Fruit fly (Drosophila melanogaster): Measurements from ENCODE around the gene CG8611.
A peak's percentile ranks its signal among the peaks of the same experiment; 100 is the strongest.

Gene CG8611

DNA sequence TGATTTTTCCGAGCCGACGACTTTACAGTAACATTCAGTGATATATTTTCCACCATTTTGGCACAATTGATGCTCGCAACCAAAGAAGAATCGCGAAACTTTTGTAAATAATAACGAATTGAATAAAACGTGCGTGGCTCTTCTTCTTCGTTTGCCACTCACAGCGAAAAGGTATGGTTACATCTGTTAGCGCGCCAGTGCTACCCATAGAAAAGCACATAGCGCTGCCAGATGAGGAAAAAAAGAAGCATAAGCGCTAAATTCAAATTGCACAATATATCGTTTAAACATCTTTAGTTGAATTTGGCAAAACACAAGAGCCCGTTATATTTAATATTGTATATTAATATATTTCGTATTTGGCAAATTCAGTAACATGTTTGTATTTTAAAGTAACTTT lies at the start of gene CG8611:
TSS of gene CG8611 (minus strand) at position 159 of the 400 bp plus-strand sequence.
- TF ChIP-seq CG3726 (GFP tag; IDR thresholded peaks at IDR 0.05), result no peak
- peak; percentile 37; the same call in 1 of the 3 replicates for TF ChIP-seq knrl (GFP tag; IDR thresholded peaks at IDR 0.05; ENCODE audit: partially characterized antibody)
- no peak for TF ChIP-seq Asciz (GFP tag; optimal IDR thresholded peaks at IDR 0.05)
- peak; percentile 78 for TF ChIP-seq CG3847 (GFP tag; IDR thresholded peaks at IDR 0.05)
- TF ChIP-seq twi (tag; optimal IDR thresholded peaks at IDR 0.05), result peak; percentile 54
- TF ChIP-seq fd102C (GFP tag; optimal IDR thresholded peaks at IDR 0.05), result no peak
- TF ChIP-seq cwo (GFP tag; optimal IDR thresholded peaks at IDR 0.05), result peak; percentile 52
- no peak for TF ChIP-seq eyg (GFP tag; optimal IDR thresholded peaks at IDR 0.05)
- TF ChIP-seq CG15479 (GFP tag; optimal IDR thresholded peaks at IDR 0.05), result peak; percentile 64
- no peak for TF ChIP-seq Doc3 (GFP tag; IDR thresholded peaks at IDR 0.05; ENCODE audit: partially characterized antibody)
- TF ChIP-seq lmd (GFP tag; IDR thresholded peaks at IDR 0.05), result no peak
- peak; percentile 60 for TF ChIP-seq CG1603 (tag; optimal IDR thresholded peaks at IDR 0.05)
- TF ChIP-seq cas (GFP tag; IDR thresholded peaks at IDR 0.05), result no peak
- peak; percentile 73 for TF ChIP-seq Med (GFP tag)
- TF ChIP-seq emc (GFP tag; optimal IDR thresholded peaks at IDR 0.05), result no peak
- no peak for TF ChIP-seq CG32772 (GFP tag; IDR thresholded peaks at IDR 0.05)
- TF ChIP-seq nmo (GFP tag; optimal IDR thresholded peaks at IDR 0.05), result peak; percentile 18
- no peak for TF ChIP-seq Fer1 (GFP tag; optimal IDR thresholded peaks at IDR 0.05)
- no peak for TF ChIP-seq sd (tag; optimal IDR thresholded peaks at IDR 0.05)
- TF ChIP-seq trem (tag; optimal IDR thresholded peaks at IDR 0.05), result peak; percentile 47
- TF ChIP-seq CG17912 (GFP tag; optimal IDR thresholded peaks at IDR 0.05), result no peak
- TF ChIP-seq CG7839 (tag; optimal IDR thresholded peaks at IDR 0.05), result no peak
- TF ChIP-seq Spps (tag; optimal IDR thresholded peaks at IDR 0.05), result no peak
- TF ChIP-seq CG7357 (GFP tag; IDR thresholded peaks at IDR 0.05), result no peak
- no peak for TF ChIP-seq pnt (GFP tag; optimal IDR thresholded peaks at IDR 0.05)
- peak; percentile 58 for TF ChIP-seq BEAF-32 (GFP tag; optimal IDR thresholded peaks at IDR 0.05)
- TF ChIP-seq gt (GFP tag; IDR thresholded peaks at IDR 0.05), result no peak
- TF ChIP-seq sens (GFP tag), result peak; percentile 25
- TF ChIP-seq CG14710 (tag; optimal IDR thresholded peaks at IDR 0.05), result peak; percentile 41
- no peak for TF ChIP-seq GATAe (GFP tag; conservative IDR thresholded peaks at IDR 0.05)
- no peak for TF ChIP-seq CG6854 (GFP tag; optimal IDR thresholded peaks at IDR 0.05)
- TF ChIP-seq Rx (GFP tag; IDR thresholded peaks at IDR 0.05), result no peak
- TF ChIP-seq MESR4 (GFP tag; optimal IDR thresholded peaks at IDR 0.05), result peak; percentile 31
- peak; percentile 86 for TF ChIP-seq stwl (tag; optimal IDR thresholded peaks at IDR 0.05)
- no peak for TF ChIP-seq CG33557 (GFP tag; optimal IDR thresholded peaks at IDR 0.05)
- no peak for TF ChIP-seq Adf1 (GFP tag; IDR thresholded peaks at IDR 0.05)
- peak; percentile 28 for TF ChIP-seq CG15514 (GFP tag; optimal IDR thresholded peaks at IDR 0.05)
- TF ChIP-seq HmgZ (tag; optimal IDR thresholded peaks at IDR 0.05), result peak; percentile 5
- no peak for TF ChIP-seq Bdp1 (GFP tag; optimal IDR thresholded peaks at IDR 0.05)
- peak; percentile 12 for TF ChIP-seq gfzf (GFP tag; optimal IDR thresholded peaks at IDR 0.05)
- TF ChIP-seq tna (GFP tag; IDR thresholded peaks at IDR 0.05; ENCODE audit: partially characterized antibody), result no peak
- TF ChIP-seq crp (GFP tag; optimal IDR thresholded peaks at IDR 0.05), result peak in 1 of 2 experiments; percentile 81
- no peak for TF ChIP-seq Ada2b (GFP tag; IDR thresholded peaks at IDR 0.05)
- TF ChIP-seq vvl (GFP tag; IDR thresholded peaks at IDR 0.05), result peak; percentile 48
- TF ChIP-seq wek (GFP tag; optimal IDR thresholded peaks at IDR 0.05), result no peak
- no peak for TF ChIP-seq zen2 (GFP tag; IDR thresholded peaks at IDR 0.05; ENCODE audit: partially characterized antibody)
- peak; percentile 26; the same call in 1 of the 4 replicates for TF ChIP-seq Dll (GFP tag; IDR thresholded peaks at IDR 0.05; ENCODE audit: partially characterized antibody)
- no peak for TF ChIP-seq Oaz (GFP tag; IDR thresholded peaks at IDR 0.05)
- TF ChIP-seq CG16863 (GFP tag; optimal IDR thresholded peaks at IDR 0.05), result no peak
- no peak for TF ChIP-seq CG6254 (GFP tag; optimal IDR thresholded peaks at IDR 0.05)
